Worm (Caenorhabditis elegans) whole organism, L2 larva: ENCODE results near the gene toh-1.

Experiments
- C34F6.9 ChIP-seq: fragments of 150-350 bp; optimal IDR thresholded peaks from 2 replicates; lab custom pipeline; 2014; ENCODE audit warnings: missing biosample characterization, missing genetic modification characterization
- F13H6.1 ChIP-seq: sonication (generic microtip); optimal IDR thresholded peaks from 2 replicates; lab custom pipeline; 2016; ENCODE audit warnings: missing genetic modification characterization, missing compliant biosample characterization
- R02D3.7 ChIP-seq: fragments of 150-350 bp; optimal IDR thresholded peaks from 2 replicates; lab custom pipeline; 2014; ENCODE audit warnings: missing biosample characterization, missing genetic modification characterization
- Y55F3AM.14 ChIP-seq: fragments of 200-800 bp; sonication (Bioruptor generic); optimal IDR thresholded peaks from 2 replicates; lab custom pipeline; 2018; ENCODE audit warnings: mild to moderate bottlenecking, missing genetic modification characterization, missing compliant biosample characterization
- ZK546.5 ChIP-seq: sonication (generic microtip); optimal IDR thresholded peaks from 2 replicates; lab custom pipeline; 2017; ENCODE audit warnings: missing biosample characterization, missing genetic modification characterization
- alr-1 ChIP-seq: fragments of 150-350 bp; optimal IDR thresholded peaks from 2 replicates; lab custom pipeline; 2014; ENCODE audit warnings: missing biosample characterization, missing genetic modification characterization
- aly-2 ChIP-seq: fragments of 150-350 bp; optimal IDR thresholded peaks from 2 replicates; lab custom pipeline; 2014; ENCODE audit warnings: missing biosample characterization, missing genetic modification characterization
- ama-1 ChIP-seq: fragments of 150-350 bp; optimal IDR thresholded peaks from 2 replicates; lab custom pipeline; 2018; ENCODE audit warnings: inconsistent platforms
- blmp-1 ChIP-seq: sonication (generic microtip); optimal IDR thresholded peaks from 2 replicates; lab custom pipeline; 2017; ENCODE audit warnings: missing genetic modification characterization, mild to moderate bottlenecking, missing compliant biosample characterization, antibody characterized with exemption, moderate library complexity; ENCODE audit not compliant: insufficient read depth
- ceh-16 ChIP-seq: fragments of 150-350 bp; optimal IDR thresholded peaks from 2 replicates; lab custom pipeline; 2014; ENCODE audit warnings: missing biosample characterization, missing genetic modification characterization
- ceh-82 ChIP-seq: fragments of 150-350 bp; optimal IDR thresholded peaks from 2 replicates; lab custom pipeline; 2014; ENCODE audit warnings: missing biosample characterization, missing genetic modification characterization
- crh-2 ChIP-seq: sonication (generic microtip); optimal IDR thresholded peaks from 2 replicates; lab custom pipeline; 2017; ENCODE audit warnings: missing biosample characterization, missing genetic modification characterization
- dmd-4 ChIP-seq: sonication (generic microtip); optimal IDR thresholded peaks from 2 replicates; lab custom pipeline; 2017; ENCODE audit warnings: missing biosample characterization, missing genetic modification characterization
- egl-27 ChIP-seq: sonication (generic microtip); optimal IDR thresholded peaks from 3 replicates; lab custom pipeline; 2017; ENCODE audit warnings: missing biosample characterization, missing genetic modification reagents, missing genetic modification characterization
- elt-1 ChIP-seq: fragments of 150-350 bp; optimal IDR thresholded peaks from 2 replicates; lab custom pipeline; 2014; ENCODE audit warnings: missing biosample characterization, missing genetic modification characterization
- elt-3 ChIP-seq: sonication (generic microtip); optimal IDR thresholded peaks from 2 replicates; lab custom pipeline; 2017; ENCODE audit warnings: missing biosample characterization, missing genetic modification characterization
- fos-1 ChIP-seq: fragments of 150-350 bp; optimal IDR thresholded peaks from 2 replicates; lab custom pipeline; 2014; ENCODE audit warnings: missing biosample characterization, missing genetic modification characterization
- gmeb-1 ChIP-seq: fragments of 150-350 bp; optimal IDR thresholded peaks from 2 replicates; lab custom pipeline; 2014; ENCODE audit warnings: missing biosample characterization, missing genetic modification characterization
- lin-11 ChIP-seq: fragments of 150-350 bp; sonication (generic microtip); optimal IDR thresholded peaks from 2 replicates; lab custom pipeline; 2014; ENCODE audit warnings: missing biosample characterization, missing genetic modification characterization, inconsistent platforms, mixed read lengths
- lin-13 ChIP-seq: fragments of 150-350 bp; optimal IDR thresholded peaks from 2 replicates; lab custom pipeline; 2014; ENCODE audit warnings: missing biosample characterization, missing genetic modification reagents, missing genetic modification characterization
- lin-39 ChIP-seq: fragments of 150-350 bp; optimal IDR thresholded peaks from 2 replicates; lab custom pipeline; 2014; ENCODE audit warnings: missing biosample characterization, missing genetic modification reagents, missing genetic modification characterization
- lsy-2 ChIP-seq, 2 experiments: fragments of 150-350 bp in 1 of 2; sonication (generic microtip) in 1 of 2; optimal IDR thresholded peaks; 2 replicates each; lab custom pipeline; 2014 to 2017; ENCODE audit warnings: missing biosample characterization in 2 of 2, missing genetic modification characterization in 2 of 2
- mab-5 ChIP-seq: fragments of 150-350 bp; optimal IDR thresholded peaks from 2 replicates; lab custom pipeline; 2014; ENCODE audit warnings: missing biosample characterization, missing genetic modification characterization
- mbf-1 ChIP-seq: sonication (generic microtip); optimal IDR thresholded peaks from 2 replicates; lab custom pipeline; 2017; ENCODE audit warnings: missing biosample characterization, missing genetic modification characterization
- mdl-1 ChIP-seq, 2 experiments: fragments of 150-350 bp in 1 of 2; sonication (generic microtip) in 1 of 2; optimal IDR thresholded peaks; 2 replicates each; lab custom pipeline; 2017; ENCODE audit warnings: missing biosample characterization in 2 of 2, missing genetic modification characterization in 2 of 2
- nhr-10 ChIP-seq: sonication (generic microtip); optimal IDR thresholded peaks from 2 replicates; lab custom pipeline; 2017; ENCODE audit warnings: missing biosample characterization, missing genetic modification characterization
- nhr-11 ChIP-seq: fragments of 150-350 bp; optimal IDR thresholded peaks from 2 replicates; lab custom pipeline; 2014; ENCODE audit warnings: missing biosample characterization, missing genetic modification characterization
- nhr-12 ChIP-seq: fragments of 150-350 bp; optimal IDR thresholded peaks from 2 replicates; lab custom pipeline; 2014; ENCODE audit warnings: missing biosample characterization, missing genetic modification characterization
- nhr-129 ChIP-seq: fragments of 150-350 bp; optimal IDR thresholded peaks from 2 replicates; lab custom pipeline; 2014; ENCODE audit warnings: missing biosample characterization, missing genetic modification characterization
- nhr-21 ChIP-seq: fragments of 150-350 bp; optimal IDR thresholded peaks from 2 replicates; lab custom pipeline; 2014; ENCODE audit warnings: missing biosample characterization, missing genetic modification characterization
- nhr-23 ChIP-seq: fragments of 150-350 bp; optimal IDR thresholded peaks from 2 replicates; lab custom pipeline; 2014; ENCODE audit warnings: missing biosample characterization, missing genetic modification reagents, missing genetic modification characterization
- nhr-237 ChIP-seq: fragments of 150-350 bp; optimal IDR thresholded peaks from 2 replicates; lab custom pipeline; 2014; ENCODE audit warnings: missing biosample characterization, missing genetic modification characterization
- nhr-25 ChIP-seq: fragments of 150-350 bp; sonication (generic microtip); optimal IDR thresholded peaks from 3 replicates; lab custom pipeline; 2014; ENCODE audit warnings: missing biosample characterization, missing genetic modification characterization
- nhr-6 ChIP-seq: fragments of 150-350 bp; optimal IDR thresholded peaks from 2 replicates; lab custom pipeline; 2014; ENCODE audit warnings: missing biosample characterization, missing genetic modification characterization
- nhr-77 ChIP-seq: fragments of 150-350 bp; optimal IDR thresholded peaks from 2 replicates; lab custom pipeline; 2014; ENCODE audit warnings: missing biosample characterization, missing genetic modification characterization
- peb-1 ChIP-seq: fragments of 150-350 bp; optimal IDR thresholded peaks from 2 replicates; lab custom pipeline; 2014; ENCODE audit warnings: missing biosample characterization, missing genetic modification characterization
- sem-4 ChIP-seq: fragments of 150-350 bp; optimal IDR thresholded peaks from 2 replicates; lab custom pipeline; 2014; ENCODE audit warnings: missing biosample characterization, missing genetic modification reagents, missing genetic modification characterization
- skn-1 ChIP-seq: sonication (generic microtip); optimal IDR thresholded peaks from 2 replicates; lab custom pipeline; 2017; ENCODE audit warnings: missing biosample characterization, missing genetic modification characterization
- sma-3 ChIP-seq: sonication (generic microtip); optimal IDR thresholded peaks from 2 replicates; lab custom pipeline; 2016; ENCODE audit warnings: missing genetic modification reagents, missing genetic modification characterization, missing compliant biosample characterization
- sma-9 ChIP-seq, 2 experiments: fragments of 150-350 bp in 1 of 2; sonication (generic microtip) in 1 of 2; optimal IDR thresholded peaks; 2 replicates each; lab custom pipeline; 2014 to 2016; ENCODE audit warnings: missing genetic modification characterization in 2 of 2, mild to moderate bottlenecking in 1 of 2, missing biosample characterization in 1 of 2, missing compliant biosample characterization in 1 of 2, missing genetic modification reagents in 1 of 2, moderate library complexity in 1 of 2
- snpc-4 ChIP-seq: fragments of 150-350 bp; optimal IDR thresholded peaks from 2 replicates; lab custom pipeline; 2014; ENCODE audit warnings: missing biosample characterization, missing genetic modification characterization
- unc-39 ChIP-seq: fragments of 150-350 bp; optimal IDR thresholded peaks from 2 replicates; lab custom pipeline; 2014; ENCODE audit warnings: missing biosample characterization, missing genetic modification characterization
- unc-55 ChIP-seq: fragments of 150-350 bp; sonication (generic microtip); optimal IDR thresholded peaks from 3 replicates; lab custom pipeline; 2014; ENCODE audit warnings: missing biosample characterization, missing genetic modification reagents, missing genetic modification characterization
- unc-62 ChIP-seq: fragments of 150-350 bp; optimal IDR thresholded peaks from 2 replicates; lab custom pipeline; 2014; ENCODE audit warnings: missing biosample characterization, missing genetic modification reagents, missing genetic modification characterization
- zag-1 ChIP-seq: fragments of 150-350 bp; optimal IDR thresholded peaks from 2 replicates; lab custom pipeline; 2014; ENCODE audit warnings: missing biosample characterization, missing genetic modification characterization
- ztf-1 ChIP-seq: fragments of 200-800 bp; sonication (Bioruptor generic); conservative IDR thresholded peaks from 2 replicates; pipeline ENCODE4 v1.3.6; 2022; ENCODE audit warnings: missing genetic modification characterization, missing compliant biosample characterization
- ztf-11 ChIP-seq: sonication (generic microtip); optimal IDR thresholded peaks from 2 replicates; lab custom pipeline; 2017; ENCODE audit warnings: missing biosample characterization, missing genetic modification characterization
- ztf-4 ChIP-seq: fragments of 150-350 bp; optimal IDR thresholded peaks from 2 replicates; lab custom pipeline; 2014; ENCODE audit warnings: missing biosample characterization, missing genetic modification characterization

Gene toh-1

DNA sequence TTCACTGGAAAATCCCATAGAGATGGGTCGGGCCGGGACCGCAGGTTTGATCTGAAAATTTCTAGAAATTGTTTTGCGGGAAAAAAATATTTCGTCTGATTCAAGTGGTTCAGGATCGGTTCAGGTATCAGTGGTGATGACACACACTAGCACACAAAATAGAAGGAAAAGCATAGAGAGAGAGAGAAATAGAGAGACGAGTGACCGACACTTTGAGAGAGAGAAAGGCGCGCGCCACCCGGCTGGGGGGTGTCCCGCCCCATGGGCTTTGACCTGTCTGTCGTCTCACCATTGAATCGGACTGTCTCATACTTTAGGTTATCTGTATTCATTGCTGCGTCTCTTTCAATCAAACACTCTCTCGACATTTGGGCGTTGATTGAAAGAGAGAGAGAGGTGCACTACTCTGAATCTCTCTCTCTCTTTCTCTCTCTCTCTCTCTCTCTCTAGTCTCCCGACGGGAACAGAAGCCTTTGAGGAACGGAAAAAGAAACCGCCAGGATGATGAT, 22.3 kb downstream of the toh-1 start, which contains the start of gene acy-3:
TSS of gene acy-3 (minus strand) at position 51 of the 509 bp plus-strand sequence.
- TF ChIP-seq alr-1 (tag; lab: Kevin White, UChicago) (no peak), sma-9 (GFP tag; optimal IDR thresholded peaks at IDR 0.05; lab: Kevin White, UChicago) (peak; percentile 83), sma-9 (tag; optimal IDR thresholded peaks at IDR 0.05; lab: Kevin White, UChicago) (no peak), nhr-12 (tag; lab: Kevin White, UChicago) (no peak), F13H6.1 (tag; lab: Kevin White, UChicago) (peak; percentile 90), dmd-4 (tag; lab: Kevin White, UChicago) (no peak), fos-1 (tag; lab: Kevin White, UChicago) (peak; percentile 53), elt-3 (tag; lab: Kevin White, UChicago) (no peak), crh-2 (peak; percentile 67), ama-1 (lab: Kevin White, UChicago) (no peak), ZK546.5 (tag; lab: Kevin White, UChicago) (no peak), lin-13 (GFP tag; lab: Kevin White, UChicago) (peak; percentile 57), nhr-23 (tag; lab: Kevin White, UChicago) (no peak), sma-3 (GFP tag; lab: Kevin White, UChicago) (peak; percentile 31), ceh-16 (tag; lab: Kevin White, UChicago) (no peak), lin-11 (tag; lab: Kevin White, UChicago) (no peak), elt-1 (tag; lab: Kevin White, UChicago) (no peak), lsy-2 (tag; optimal IDR thresholded peaks at IDR 0.05; lab: Kevin White, UChicago) (peak in 1 of 2 experiments; percentile 64), nhr-129 (tag; lab: Kevin White, UChicago) (peak; percentile 61), mbf-1 (no peak), egl-27 (tag; lab: Kevin White, UChicago) (peak; percentile 25), C34F6.9 (peak; percentile 61), snpc-4 (tag; lab: Kevin White, UChicago) (peak; percentile 51), nhr-77 (tag; lab: Kevin White, UChicago) (no peak), zag-1 (no peak), mab-5 (tag; lab: Kevin White, UChicago) (peak; percentile 15), lin-39 (tag; lab: Kevin White, UChicago) (no peak), mdl-1 (tag; optimal IDR thresholded peaks at IDR 0.05; lab: Kevin White, UChicago) (peak; percentile 1 to 47), ztf-1 (GFP tag; lab: Robert Waterston, UW) (no peak), unc-55 (GFP tag; lab: Kevin White, UChicago) (no peak), unc-39 (tag; lab: Kevin White, UChicago) (no peak), ztf-11 (tag; lab: Kevin White, UChicago) (no peak), ceh-82 (tag; lab: Kevin White, UChicago) (no peak), ztf-4 (tag; lab: Kevin White, UChicago) (no peak), nhr-11 (tag; lab: Kevin White, UChicago) (no peak), nhr-6 (tag; lab: Kevin White, UChicago) (no peak), nhr-10 (tag; lab: Kevin White, UChicago) (no peak), R02D3.7 (no peak), nhr-25 (tag; lab: Kevin White, UChicago) (peak; percentile 53), gmeb-1 (peak; percentile 2), nhr-237 (no peak), aly-2 (tag; lab: Kevin White, UChicago) (no peak), sem-4 (peak; percentile 15), skn-1 (tag; lab: Kevin White, UChicago) (no peak), blmp-1 (tag; lab: Kevin White, UChicago) (peak; percentile 44), nhr-21 (tag; lab: Kevin White, UChicago) (peak; percentile 66), peb-1 (tag; lab: Kevin White, UChicago) (no peak), unc-62 (GFP tag; lab: Kevin White, UChicago) (peak; percentile 27), Y55F3AM.14 (GFP tag; lab: Kevin White, UChicago) (no peak)
